Fruit fly (Drosophila melanogaster) whole organism, pupa: ENCODE data around the gene CG42488.

Experiments used
- CG13204 ChIP-seq: fragments of 200-800 bp; sonication (Bioruptor generic); optimal IDR thresholded peaks from 2 replicates; lab custom pipeline; 2018; ENCODE audit warnings: missing biosample characterization, mild to moderate bottlenecking, missing genetic modification characterization, moderate library complexity
- CG34367 ChIP-seq: fragments of 200-800 bp; sonication (Bioruptor generic); optimal IDR thresholded peaks from 2 replicates; lab custom pipeline; 2018; ENCODE audit warnings: missing biosample characterization, mild to moderate bottlenecking, missing genetic modification characterization
- CG8301 ChIP-seq: fragments of 200-800 bp; sonication (Bioruptor generic); optimal IDR thresholded peaks from 2 replicates; lab custom pipeline; 2018; ENCODE audit warnings: missing biosample characterization, mild to moderate bottlenecking, missing genetic modification characterization
- EcR ChIP-seq: fragments of 200-800 bp; sonication (Bioruptor generic); optimal IDR thresholded peaks from 3 replicates; lab custom pipeline; 2019; ENCODE audit warnings: missing biosample characterization, missing genetic modification characterization, mild to moderate bottlenecking, moderate library complexity, missing genetic modification reagents
- Pif1A ChIP-seq: fragments of 200-800 bp; sonication (Bioruptor generic); optimal IDR thresholded peaks from 3 replicates; lab custom pipeline; 2016; ENCODE audit warnings: missing biosample characterization, missing genetic modification characterization
- Snoo ChIP-seq: fragments of 200-800 bp; sonication (Bioruptor generic); optimal IDR thresholded peaks from 3 replicates; lab custom pipeline; 2017; ENCODE audit warnings: missing biosample characterization, mild to moderate bottlenecking, missing genetic modification characterization, inconsistent platforms
- fd96Ca ChIP-seq: fragments of 200-800 bp; sonication (Bioruptor generic); IDR thresholded peaks from 3 replicates; pipeline ENCODE4 v1.3.6; 2022; ENCODE audit warnings: missing biosample characterization, missing genetic modification characterization
- gl ChIP-seq: fragments of 200-800 bp; sonication (Bioruptor generic); optimal IDR thresholded peaks from 2 replicates; lab custom pipeline; 2018; ENCODE audit warnings: missing biosample characterization, mild to moderate bottlenecking, missing genetic modification characterization
- rn ChIP-seq: fragments of 200-800 bp; sonication (Bioruptor generic); IDR thresholded peaks from 2 replicates; pipeline ENCODE4 v1.3.6; 2022; ENCODE audit warnings: missing biosample characterization, missing genetic modification characterization

dm6 chr3R:25532406-25533225 is 49.7 kb downstream of the CG42488 start:
- TF ChIP-seq EcR (GFP tag; lab: Kevin White, UChicago) (peak; percentile 93), Snoo (tag; lab: Kevin White, UChicago) (no peak), CG8301 (no peak), Pif1A (no peak), CG13204 (GFP tag; lab: Kevin White, UChicago) (peak; percentile 46), gl (tag; lab: Kevin White, UChicago) (no peak), CG34367 (tag; lab: Kevin White, UChicago) (no peak), fd96Ca (GFP tag; lab: Robert Waterston, UW) (no peak), rn (GFP tag; lab: Robert Waterston, UW) (no peak)
